Worm (Caenorhabditis elegans) whole organism, mixed stage, embryonic: ENCODE measurements around the gene ddn-1.
A peak's percentile ranks its signal among the peaks of the same experiment; 100 is the strongest.

Experiments used
- drap-1 ChIP-seq: fragments of 200-800 bp; sonication (Bioruptor generic); optimal IDR thresholded peaks from 3 replicates; lab custom pipeline; 2018; ENCODE audit warnings: mild to moderate bottlenecking, missing genetic modification characterization, missing compliant biosample characterization
- lin-13 ChIP-seq: fragments of 150-350 bp; optimal IDR thresholded peaks from 2 replicates; lab custom pipeline; 2014; ENCODE audit warnings: missing biosample characterization, missing genetic modification characterization
- lsy-2 ChIP-seq: fragments of 150-350 bp; optimal IDR thresholded peaks from 2 replicates; lab custom pipeline; 2014; ENCODE audit warnings: missing biosample characterization, missing genetic modification characterization
- mab-5 ChIP-seq: fragments of 150-350 bp; optimal IDR thresholded peaks from 2 replicates; lab custom pipeline; 2014; ENCODE audit warnings: missing biosample characterization, missing genetic modification characterization
- mep-1 ChIP-seq: fragments of 150-350 bp; optimal IDR thresholded peaks from 2 replicates; lab custom pipeline; 2017; ENCODE audit warnings: missing biosample characterization, missing genetic modification reagents, missing genetic modification characterization, inconsistent platforms
- nhr-237 ChIP-seq: fragments of 150-350 bp; optimal IDR thresholded peaks from 2 replicates; lab custom pipeline; 2014; ENCODE audit warnings: missing biosample characterization, missing genetic modification characterization
- nhr-76 ChIP-seq: sonication (generic microtip); optimal IDR thresholded peaks from 2 replicates; lab custom pipeline; 2017; ENCODE audit warnings: missing biosample characterization, missing genetic modification characterization
- sptf-1 ChIP-seq: sonication (generic microtip); optimal IDR thresholded peaks from 2 replicates; lab custom pipeline; 2017; ENCODE audit warnings: mild to moderate bottlenecking, missing genetic modification characterization, moderate library complexity, missing compliant biosample characterization

DNA sequence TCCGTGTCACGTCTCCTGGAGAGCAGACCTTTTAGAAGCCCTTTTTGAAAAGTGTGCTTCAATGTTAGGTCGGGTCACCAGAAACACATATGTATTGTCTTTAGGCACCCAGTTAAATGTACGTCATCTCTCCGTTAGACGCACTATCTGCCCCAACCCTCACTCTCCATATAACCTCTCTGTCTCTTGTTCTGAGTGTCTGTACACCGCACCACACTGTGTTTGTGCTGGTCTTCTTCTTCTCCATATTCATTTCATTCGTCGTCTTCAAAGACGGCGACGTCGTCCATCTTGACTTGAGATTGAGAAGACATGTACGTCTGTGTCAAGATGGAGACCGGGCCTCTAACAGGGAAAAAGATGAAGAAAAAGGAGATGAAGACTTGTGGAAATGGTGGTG is 21.8 kb upstream of the ddn-1 start:
- TF ChIP-seq mab-5 (no peak), nhr-76 (tag; lab: Kevin White, UChicago) (no peak), nhr-237 (tag; lab: Kevin White, UChicago) (no peak), mep-1 (tag; lab: Kevin White, UChicago) (no peak), lin-13 (tag; lab: Kevin White, UChicago) (no peak), sptf-1 (tag; lab: Kevin White, UChicago) (peak; percentile 33), drap-1 (GFP tag; lab: Kevin White, UChicago) (no peak), lsy-2 (tag; lab: Kevin White, UChicago) (no peak)
